Fruit fly (Drosophila melanogaster) S2 (cell line): Measurements from ENCODE around the gene Mrp5.

Experiments
- CG8478 ChIP-seq: fragments of >200 bp; optimal IDR thresholded peaks from 2 replicates; lab custom pipeline; 2018
- CTCF ChIP-seq, 2 experiments: fragments of >200 bp; optimal IDR thresholded peaks; 2 replicates each; lab custom pipeline; 2018

DNA sequence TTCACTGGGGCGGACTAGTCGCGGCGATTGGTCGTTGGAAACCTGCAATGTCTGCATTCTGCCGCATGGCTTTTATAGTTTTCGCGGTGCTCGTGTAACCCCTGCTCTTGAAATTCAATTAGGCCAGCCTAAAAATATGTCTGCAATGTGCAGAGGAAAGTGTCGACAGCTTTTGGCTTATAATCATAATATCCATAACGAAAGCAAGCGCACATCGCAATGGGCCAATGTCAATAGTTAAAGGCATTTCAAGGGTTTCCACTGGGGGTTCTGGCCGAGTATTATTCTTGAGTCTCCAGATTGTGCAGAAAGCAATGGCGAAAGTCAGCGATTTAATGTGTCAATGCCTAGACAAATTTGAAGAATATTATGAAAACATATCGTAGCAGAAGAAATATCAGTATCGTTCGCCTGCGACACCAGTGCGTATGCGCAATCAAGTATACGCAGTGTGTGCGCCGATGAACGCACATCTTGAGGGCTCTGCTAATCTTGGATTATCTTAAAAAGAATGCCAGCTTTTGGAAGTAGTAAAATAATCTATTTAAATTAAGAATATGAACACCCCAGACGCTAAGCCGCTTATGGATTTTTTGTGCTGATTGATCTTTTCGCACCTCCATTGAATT lies 12.8 kb upstream of the Mrp5 start, which contains the start of gene ninaE:
- TF ChIP-seq CTCF (optimal IDR thresholded peaks at IDR 0.05; lab: Kevin White, UChicago), result no peak
- TF ChIP-seq CG8478, result no peak
